Worm (Caenorhabditis elegans) whole organism, L1 larva: Measurements from ENCODE around the gene gbas-1.
A peak's percentile ranks its signal among the peaks of the same experiment; 100 is the strongest.

Experiments
- C34B4.2 ChIP-seq: sonication (generic microtip); optimal IDR thresholded peaks from 2 replicates; lab custom pipeline; 2017; ENCODE audit warnings: mild to moderate bottlenecking, missing genetic modification characterization, missing compliant biosample characterization
- Y116A8C.19 ChIP-seq: sonication (generic microtip); optimal IDR thresholded peaks from 2 replicates; lab custom pipeline; 2016; ENCODE audit warnings: missing compliant biosample characterization, missing genetic modification characterization, borderline replicate concordance
- alr-1 ChIP-seq: fragments of 200-800 bp; sonication (Bioruptor generic); optimal IDR thresholded peaks from 2 replicates; lab custom pipeline; 2018; ENCODE audit warnings: borderline replicate concordance, mild to moderate bottlenecking, missing genetic modification characterization, missing compliant biosample characterization
- aly-2 ChIP-seq: fragments of 150-350 bp; optimal IDR thresholded peaks from 2 replicates; lab custom pipeline; 2014; ENCODE audit warnings: missing biosample characterization, missing genetic modification characterization
- ceh-8 ChIP-seq: fragments of 200-800 bp; sonication (Bioruptor generic); optimal IDR thresholded peaks from 2 replicates; lab custom pipeline; 2018; ENCODE audit warnings: mild to moderate bottlenecking, missing genetic modification characterization, moderate library complexity, missing compliant biosample characterization
- ceh-88 ChIP-seq: fragments of 200-800 bp; sonication (Bioruptor generic); IDR thresholded peaks from 2 replicates; pipeline ENCODE4 v1.3.6; 2022; ENCODE audit warnings: missing genetic modification characterization, missing compliant biosample characterization
- ces-1 ChIP-seq: fragments of 150-350 bp; optimal IDR thresholded peaks from 2 replicates; lab custom pipeline; 2014; ENCODE audit warnings: missing biosample characterization, missing genetic modification reagents, missing genetic modification characterization
- dsc-1 ChIP-seq: sonication (generic microtip); optimal IDR thresholded peaks from 2 replicates; lab custom pipeline; 2016; ENCODE audit warnings: mild to moderate bottlenecking, missing genetic modification characterization, missing compliant biosample characterization
- efl-1 ChIP-seq, 4 experiments: fragments of 150-350 bp; optimal IDR thresholded peaks in 3 of 4; peaks in 1 of 4; 1 replicate in 1 of 4; 2 replicates in 3 of 4; lab custom pipeline; 2014; ENCODE audit warnings: missing biosample characterization in 2 of 4, missing genetic modification characterization in 2 of 4, missing genetic modification reagents in 2 of 4
- egl-27 ChIP-seq, 2 experiments: fragments of 150-350 bp in 1 of 2; sonication (generic microtip); optimal IDR thresholded peaks; 3 replicates each; lab custom pipeline; 2017 to 2018; ENCODE audit warnings: missing biosample characterization in 2 of 2, missing genetic modification characterization in 2 of 2, missing genetic modification reagents in 2 of 2
- elt-2 ChIP-seq: sonication (generic microtip); optimal IDR thresholded peaks from 2 replicates; lab custom pipeline; 2016; ENCODE audit warnings: missing genetic modification characterization, mild to moderate bottlenecking, inconsistent platforms, missing compliant biosample characterization, missing genetic modification reagents
- fkh-10 ChIP-seq: sonication (generic microtip); optimal IDR thresholded peaks from 2 replicates; lab custom pipeline; 2017; ENCODE audit warnings: missing biosample characterization, missing genetic modification reagents, missing genetic modification characterization
- fkh-8 ChIP-seq: sonication (generic microtip); optimal IDR thresholded peaks from 2 replicates; lab custom pipeline; 2016; ENCODE audit warnings: mild to moderate bottlenecking, missing genetic modification characterization, missing compliant biosample characterization
- fos-1 ChIP-seq: fragments of 150-350 bp; optimal IDR thresholded peaks from 2 replicates; lab custom pipeline; 2014; ENCODE audit warnings: missing biosample characterization, missing genetic modification characterization
- hpl-2 ChIP-seq: fragments of 150-350 bp; optimal IDR thresholded peaks from 2 replicates; lab custom pipeline; 2014; ENCODE audit warnings: missing biosample characterization, missing genetic modification reagents, missing genetic modification characterization
- irx-1 ChIP-seq: sonication (generic microtip); optimal IDR thresholded peaks from 2 replicates; lab custom pipeline; 2016; ENCODE audit warnings: missing genetic modification characterization, missing compliant biosample characterization
- lin-13 ChIP-seq: fragments of 150-350 bp; optimal IDR thresholded peaks from 2 replicates; lab custom pipeline; 2014; ENCODE audit warnings: missing biosample characterization, missing genetic modification reagents, missing genetic modification characterization
- lin-15B ChIP-seq: fragments of 150-350 bp; sonication (generic microtip); optimal IDR thresholded peaks from 3 replicates; lab custom pipeline; 2014; ENCODE audit warnings: missing biosample characterization, missing genetic modification characterization
- mdl-1 ChIP-seq, 2 experiments: fragments of 150-350 bp; optimal IDR thresholded peaks; 2 replicates each; lab custom pipeline; 2014 to 2017; ENCODE audit warnings: missing biosample characterization in 2 of 2, missing genetic modification characterization in 2 of 2, inconsistent platforms in 1 of 2
- mef-2 ChIP-seq: fragments of 150-350 bp; optimal IDR thresholded peaks from 2 replicates; lab custom pipeline; 2014; ENCODE audit warnings: missing biosample characterization, missing genetic modification characterization
- nhr-20 ChIP-seq: sonication (generic microtip); optimal IDR thresholded peaks from 2 replicates; lab custom pipeline; 2016; ENCODE audit warnings: mild to moderate bottlenecking, missing genetic modification characterization, missing compliant biosample characterization
- nhr-47 ChIP-seq: sonication (generic microtip); optimal IDR thresholded peaks from 2 replicates; lab custom pipeline; 2016; ENCODE audit warnings: mild to moderate bottlenecking, missing genetic modification characterization, moderate library complexity, missing compliant biosample characterization
- nhr-76 ChIP-seq: sonication (generic microtip); optimal IDR thresholded peaks from 2 replicates; lab custom pipeline; 2017; ENCODE audit warnings: missing biosample characterization, missing genetic modification characterization
- nhr-90 ChIP-seq: sonication (generic microtip); optimal IDR thresholded peaks from 2 replicates; lab custom pipeline; 2016; ENCODE audit warnings: mild to moderate bottlenecking, missing genetic modification characterization, missing compliant biosample characterization; ENCODE audit not compliant: poor library complexity
- pag-3 ChIP-seq: sonication (generic microtip); optimal IDR thresholded peaks from 2 replicates; lab custom pipeline; 2017; ENCODE audit warnings: missing genetic modification characterization, mild to moderate bottlenecking, missing compliant biosample characterization, antibody characterized with exemption, borderline replicate concordance; ENCODE audit not compliant: insufficient read depth
- pqm-1 ChIP-seq: sonication (generic microtip); optimal IDR thresholded peaks from 3 replicates; lab custom pipeline; 2017; ENCODE audit warnings: missing biosample characterization, missing genetic modification characterization
- rnt-1 ChIP-seq: sonication (generic microtip); optimal IDR thresholded peaks from 2 replicates; lab custom pipeline; 2016; ENCODE audit warnings: mild to moderate bottlenecking, missing genetic modification characterization, moderate library complexity, missing compliant biosample characterization
- skn-1 ChIP-seq: fragments of 150-350 bp; optimal IDR thresholded peaks from 2 replicates; lab custom pipeline; 2014; ENCODE audit warnings: missing biosample characterization, missing genetic modification characterization
- snpc-4 ChIP-seq: fragments of 150-350 bp; optimal IDR thresholded peaks from 2 replicates; lab custom pipeline; 2014; ENCODE audit warnings: missing biosample characterization, missing genetic modification characterization
- sox-4 ChIP-seq: sonication (generic microtip); optimal IDR thresholded peaks from 2 replicates; lab custom pipeline; 2016; ENCODE audit warnings: missing genetic modification characterization, missing compliant biosample characterization
- swsn-7 ChIP-seq: sonication (generic microtip); optimal IDR thresholded peaks from 2 replicates; lab custom pipeline; 2016; ENCODE audit warnings: missing genetic modification characterization, missing compliant biosample characterization
- unc-62 ChIP-seq: fragments of 150-350 bp; optimal IDR thresholded peaks from 2 replicates; lab custom pipeline; 2014; ENCODE audit warnings: missing biosample characterization, missing genetic modification reagents, missing genetic modification characterization
- xbp-1 ChIP-seq: sonication (generic microtip); optimal IDR thresholded peaks from 2 replicates; lab custom pipeline; 2016; ENCODE audit warnings: missing genetic modification characterization, missing compliant biosample characterization
- zag-1 ChIP-seq: fragments of 150-350 bp; optimal IDR thresholded peaks from 2 replicates; lab custom pipeline; 2014; ENCODE audit warnings: missing biosample characterization, missing genetic modification characterization
- ztf-4 ChIP-seq: fragments of 150-350 bp; optimal IDR thresholded peaks from 2 replicates; lab custom pipeline; 2014; ENCODE audit warnings: missing biosample characterization, missing genetic modification characterization

Gene gbas-1

ce11 chrII:2503703-2504430 lies 811 bp upstream of the gbas-1 start (continued):
- no peak for TF ChIP-seq aly-2 (tag; lab: Kevin White, UChicago)
- peak in 1 of 2 experiments; percentile 3 for TF ChIP-seq efl-1 (optimal IDR thresholded peaks at IDR 0.05; lab: Kevin White, UChicago)
- peak in 1 of 2 experiments; percentile 18 for TF ChIP-seq efl-1 (GFP tag; optimal IDR thresholded peaks at IDR 0.05 in 1 of 2; lab: Kevin White, UChicago)
- no peak for TF ChIP-seq hpl-2 (GFP tag; lab: Kevin White, UChicago)
- no peak for TF ChIP-seq mef-2 (tag; lab: Kevin White, UChicago)
- no peak for TF ChIP-seq pag-3
- no peak for TF ChIP-seq nhr-90 (tag; lab: Kevin White, UChicago)
- TF ChIP-seq, all 84 proteins: peak for 6

DNA sequence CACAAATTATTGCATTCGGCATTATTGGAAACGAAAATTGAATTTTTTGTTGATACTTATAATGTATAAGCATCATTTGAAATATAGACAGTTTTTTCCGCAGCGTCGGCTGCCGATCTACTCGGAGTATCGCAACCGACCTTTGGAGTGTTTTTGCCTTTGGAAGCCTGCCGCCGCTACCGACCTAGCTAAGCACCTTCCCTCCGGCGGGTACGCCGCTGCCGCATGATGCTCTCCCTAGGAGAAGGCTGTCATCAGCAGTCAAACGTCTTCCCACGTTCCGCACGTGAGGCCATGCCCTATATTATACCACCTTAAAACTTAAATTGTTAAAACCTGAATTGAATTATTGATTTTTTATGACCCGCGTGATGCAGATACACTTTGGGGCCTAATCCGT lies 13.8 kb downstream of the gbas-1 start:
- TF ChIP-seq lin-13 (GFP tag; lab: Kevin White, UChicago) (no peak), lin-15B (tag; lab: Kevin White, UChicago) (no peak), ces-1 (no peak), dsc-1 (tag; lab: Kevin White, UChicago) (no peak), mdl-1 (tag; optimal IDR thresholded peaks at IDR 0.05; lab: Kevin White, UChicago) (no peak)

DNA sequence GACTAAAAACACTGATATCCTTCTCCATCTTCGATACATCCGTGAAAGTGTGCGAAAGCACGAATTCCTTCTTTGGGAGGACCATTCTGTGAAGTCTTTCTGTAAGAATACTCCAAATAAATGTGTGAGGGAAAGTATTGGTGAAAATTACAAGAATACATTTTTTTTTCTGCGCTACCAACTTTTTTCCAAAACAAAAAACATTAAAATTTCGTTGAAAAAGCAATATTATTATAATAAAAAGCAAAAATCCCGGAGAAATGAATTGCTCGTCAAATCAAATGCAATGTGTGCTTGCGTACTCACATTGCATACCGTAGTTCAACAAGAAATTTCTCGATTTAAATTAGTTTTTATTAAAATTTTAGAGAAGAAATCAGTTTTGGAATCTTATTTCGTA lies 17.3 kb downstream of the gbas-1 start, which contains the start of gene bath-13:
Gene bath-13, minus strand, starts transcription at position 101 of the 400 bp plus-strand sequence.
- TF ChIP-seq skn-1 (tag; lab: Kevin White, UChicago) (no peak), ces-1 (no peak), Y116A8C.19 (tag; lab: Kevin White, UChicago) (no peak)

DNA sequence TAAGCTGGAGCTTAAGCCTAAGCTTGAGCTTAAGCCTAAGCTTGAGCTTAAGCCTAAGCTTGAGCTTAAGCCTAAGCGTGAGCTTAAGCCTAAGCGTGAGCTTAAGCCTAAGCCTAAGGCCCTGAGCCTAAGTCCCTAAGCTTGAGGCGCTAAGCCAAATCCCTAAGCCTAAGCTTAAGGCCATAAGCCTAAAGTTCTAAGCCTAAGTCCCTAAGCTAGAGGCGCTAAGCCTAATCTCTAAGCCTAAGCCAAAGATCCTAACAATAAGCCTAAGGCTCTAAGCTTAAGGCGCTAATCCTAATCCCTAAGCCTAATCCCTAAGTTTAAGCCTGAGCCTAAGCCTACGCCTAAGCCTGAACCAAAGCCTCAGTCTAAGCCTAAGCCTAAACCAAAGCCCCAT lies 21.0 kb downstream of the gbas-1 start:
- no peak for TF ChIP-seq C34B4.2 (tag; lab: Kevin White, UChicago)
- TF ChIP-seq sox-4 (tag; lab: Kevin White, UChicago): no peak
- no peak for TF ChIP-seq ztf-4
- no peak for TF ChIP-seq aly-2 (tag; lab: Kevin White, UChicago)
- TF ChIP-seq pqm-1 (tag; lab: Kevin White, UChicago): no peak
- TF ChIP-seq ceh-8: no peak
- TF ChIP-seq swsn-7 (tag; lab: Kevin White, UChicago): no peak
- no peak for TF ChIP-seq mdl-1 (tag; optimal IDR thresholded peaks at IDR 0.05; lab: Kevin White, UChicago)
- TF ChIP-seq nhr-90 (tag; lab: Kevin White, UChicago): no peak
- TF ChIP-seq elt-2 (tag; lab: Kevin White, UChicago): no peak
- no peak for TF ChIP-seq irx-1 (tag; lab: Kevin White, UChicago)
- no peak for TF ChIP-seq fkh-8
- no peak for TF ChIP-seq egl-27 (tag; optimal IDR thresholded peaks at IDR 0.05; lab: Kevin White, UChicago)
- TF ChIP-seq, all 84 proteins: peak for 0

ce11 chrII:2526887-2527286 lies 22.2 kb downstream of the gbas-1 start:
- TF ChIP-seq fkh-10 (GFP tag; lab: Kevin White, UChicago) (no peak), nhr-20 (tag; lab: Kevin White, UChicago) (no peak), snpc-4 (no peak), nhr-47 (tag; lab: Kevin White, UChicago) (no peak), ces-1 (no peak), ceh-88 (GFP tag; lab: Robert Waterston, UW) (no peak), fkh-8 (no peak), mdl-1 (tag; optimal IDR thresholded peaks at IDR 0.05; lab: Kevin White, UChicago) (no peak)

- TF ChIP-seq xbp-1 (no peak), rnt-1 (tag; lab: Kevin White, UChicago) (no peak), unc-62 (GFP tag; lab: Kevin White, UChicago) (no peak), nhr-47 (tag; lab: Kevin White, UChicago) (no peak), fkh-8 (no peak), pqm-1 (tag; lab: Kevin White, UChicago) (no peak), fkh-10 (GFP tag; lab: Kevin White, UChicago) (no peak), alr-1 (tag; lab: Kevin White, UChicago) (no peak), zag-1 (tag; lab: Kevin White, UChicago) (no peak), egl-27 (tag; optimal IDR thresholded peaks at IDR 0.05; lab: Kevin White, UChicago) (no peak), fos-1 (tag; lab: Kevin White, UChicago) (no peak), aly-2 (tag; lab: Kevin White, UChicago) (no peak), nhr-76 (tag; lab: Kevin White, UChicago) (no peak)
These were observed 25.8 kb downstream of the gbas-1 start, which contains the start of gene K02F6.6 for ce11 chrII:2530496-2530895. Gene K02F6.6, plus strand, starts transcription at chrII:2530796.
